Worm (Caenorhabditis elegans): ENCODE results near the gene clec-125.
A peak's percentile ranks its signal among the peaks of the same experiment; 100 is the strongest.

The clec-125 gene

ce11 chrII:3546381-3546931 is 30.7 kb downstream of the clec-125 start, which contains the start of gene apd-3:
Gene apd-3 (minus strand): TSS chrII:3546431.
- TF ChIP-seq unc-120 (tag; optimal IDR thresholded peaks at IDR 0.05; ENCODE audit: poor library complexity, severe bottlenecking) (no peak), mab-5 (tag; optimal IDR thresholded peaks at IDR 0.05) (no peak), sptf-1 (tag; optimal IDR thresholded peaks at IDR 0.05) (no peak), ces-1 (GFP tag; optimal IDR thresholded peaks at IDR 0.05) (no peak), snpc-4 (tag; optimal IDR thresholded peaks at IDR 0.05) (no peak), lsy-2 (tag; optimal IDR thresholded peaks at IDR 0.05) (no peak)

DNA sequence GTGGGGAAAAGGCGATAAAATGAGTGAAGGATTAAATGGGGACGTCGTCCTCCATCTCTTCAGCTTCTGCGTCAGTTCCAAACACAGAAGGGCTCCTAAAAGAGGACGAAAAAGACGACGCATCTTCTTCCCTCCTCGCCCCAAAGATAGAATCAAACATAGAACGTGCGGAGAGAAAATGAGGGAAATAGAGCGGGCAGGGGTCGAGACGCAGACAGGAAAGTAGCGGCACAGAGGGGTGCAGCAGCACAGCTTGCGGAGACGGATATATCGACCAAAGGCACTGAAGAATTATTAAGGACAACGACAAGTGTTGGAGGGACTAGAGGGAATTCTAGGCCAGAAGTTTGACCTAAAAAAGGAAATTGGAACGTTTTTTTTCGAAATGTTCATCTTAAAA is 31.5 kb downstream of the clec-125 start:
- TF ChIP-seq snpc-4 (tag; optimal IDR thresholded peaks at IDR 0.05) (no peak), hlh-1 (tag; optimal IDR thresholded peaks at IDR 0.05) (peak; percentile 5), ces-1 (GFP tag; optimal IDR thresholded peaks at IDR 0.05) (peak; percentile 66), ceh-43 (GFP tag; optimal IDR thresholded peaks at IDR 0.05) (no peak), flh-1 (GFP tag; optimal IDR thresholded peaks at IDR 0.05) (no peak), lin-13 (tag; optimal IDR thresholded peaks at IDR 0.05) (no peak), tbx-8 (GFP tag; optimal IDR thresholded peaks at IDR 0.05) (no peak), cnd-1 (tag; optimal IDR thresholded peaks at IDR 0.05) (peak; percentile 42), mls-2 (tag; optimal IDR thresholded peaks at IDR 0.05) (no peak), ceh-39 (tag; optimal IDR thresholded peaks at IDR 0.05) (no peak), M03D4.4 (tag; optimal IDR thresholded peaks at IDR 0.05) (no peak), drap-1 (GFP tag; optimal IDR thresholded peaks at IDR 0.05) (peak; percentile 1), mep-1 (tag; optimal IDR thresholded peaks at IDR 0.05) (peak; percentile 34), mab-5 (tag; optimal IDR thresholded peaks at IDR 0.05) (no peak), unc-120 (tag; optimal IDR thresholded peaks at IDR 0.05; ENCODE audit: poor library complexity, severe bottlenecking) (peak; percentile 68), pha-4 (tag; optimal IDR thresholded peaks at IDR 0.05) (no peak), nhr-76 (tag; optimal IDR thresholded peaks at IDR 0.05) (no peak), zip-8 (tag; optimal IDR thresholded peaks at IDR 0.05) (no peak), nhr-2 (tag; optimal IDR thresholded peaks at IDR 0.05) (no peak), ztf-11 (tag; optimal IDR thresholded peaks at IDR 0.05) (no peak), sem-2 (GFP tag; optimal IDR thresholded peaks at IDR 0.05) (no peak), ceh-83 (GFP tag; optimal IDR thresholded peaks at IDR 0.05) (peak; percentile 10), ham-2 (GFP tag; optimal IDR thresholded peaks at IDR 0.05) (peak; percentile 45), sptf-1 (tag; optimal IDR thresholded peaks at IDR 0.05) (no peak)

ce11 chrII:3550352-3550751 is 34.5 kb downstream of the clec-125 start, which contains the start of gene W10G11.19:
Gene W10G11.19 (plus strand): TSS chrII:3550652.
- TF ChIP-seq mep-1 (tag; optimal IDR thresholded peaks at IDR 0.05) (no peak), zip-8 (tag; optimal IDR thresholded peaks at IDR 0.05) (no peak), cnd-1 (tag; optimal IDR thresholded peaks at IDR 0.05) (no peak), nhr-28 (tag; optimal IDR thresholded peaks at IDR 0.05) (no peak), unc-120 (tag; optimal IDR thresholded peaks at IDR 0.05; ENCODE audit: poor library complexity, severe bottlenecking) (no peak), ceh-43 (GFP tag; optimal IDR thresholded peaks at IDR 0.05) (no peak)

- TF ChIP-seq lin-13 (tag; optimal IDR thresholded peaks at IDR 0.05) (no peak), nhr-237 (tag; optimal IDR thresholded peaks at IDR 0.05) (peak; percentile 5), ces-1 (GFP tag; optimal IDR thresholded peaks at IDR 0.05) (peak; percentile 75), blmp-1 (tag; optimal IDR thresholded peaks at IDR 0.05) (no peak), ztf-11 (tag; optimal IDR thresholded peaks at IDR 0.05) (no peak), drap-1 (GFP tag; optimal IDR thresholded peaks at IDR 0.05) (no peak), nhr-28 (tag; optimal IDR thresholded peaks at IDR 0.05) (no peak), M03D4.4 (tag; optimal IDR thresholded peaks at IDR 0.05) (no peak), nhr-76 (tag; optimal IDR thresholded peaks at IDR 0.05) (no peak), cnd-1 (tag; optimal IDR thresholded peaks at IDR 0.05) (no peak), unc-120 (tag; optimal IDR thresholded peaks at IDR 0.05; ENCODE audit: poor library complexity, severe bottlenecking) (no peak), hlh-1 (tag; optimal IDR thresholded peaks at IDR 0.05) (no peak), bed-3 (GFP tag; optimal IDR thresholded peaks at IDR 0.05) (no peak), ceh-83 (GFP tag; optimal IDR thresholded peaks at IDR 0.05) (no peak), lsy-2 (tag; optimal IDR thresholded peaks at IDR 0.05) (peak; percentile 29), zip-8 (tag; optimal IDR thresholded peaks at IDR 0.05) (no peak), lin-32 (GFP tag; optimal IDR thresholded peaks at IDR 0.05) (no peak), mab-5 (tag; optimal IDR thresholded peaks at IDR 0.05) (no peak), nhr-12 (tag; optimal IDR thresholded peaks at IDR 0.05) (no peak), mep-1 (tag; optimal IDR thresholded peaks at IDR 0.05) (peak; percentile 14), unc-39 (tag; optimal IDR thresholded peaks at IDR 0.05) (no peak), flh-1 (GFP tag; optimal IDR thresholded peaks at IDR 0.05) (no peak), unc-62 (GFP tag; optimal IDR thresholded peaks at IDR 0.05) (no peak), sptf-1 (tag; optimal IDR thresholded peaks at IDR 0.05) (no peak), elt-1 (tag; optimal IDR thresholded peaks at IDR 0.05; ENCODE audit: borderline replicate concordance, insufficient read depth) (no peak), tbx-8 (GFP tag; optimal IDR thresholded peaks at IDR 0.05) (no peak), pha-4 (tag; optimal IDR thresholded peaks at IDR 0.05) (no peak), elt-3 (tag; optimal IDR thresholded peaks at IDR 0.05) (no peak), mls-2 (tag; optimal IDR thresholded peaks at IDR 0.05) (no peak), ceh-39 (tag; optimal IDR thresholded peaks at IDR 0.05) (no peak), nhr-2 (tag; optimal IDR thresholded peaks at IDR 0.05) (no peak), ceh-43 (GFP tag; optimal IDR thresholded peaks at IDR 0.05) (peak; percentile 17), ham-2 (GFP tag; optimal IDR thresholded peaks at IDR 0.05) (no peak), snpc-4 (tag; optimal IDR thresholded peaks at IDR 0.05) (no peak), sem-2 (GFP tag; optimal IDR thresholded peaks at IDR 0.05) (no peak)
Observed at ce11 chrII:3553453-3553852, 37.6 kb downstream of the clec-125 start, which contains the start of gene dnc-3. Gene dnc-3 (plus strand): TSS chrII:3553724.

Measured in whole organism, mixed stage, embryonic.